Worm (Caenorhabditis elegans): Measurements from ENCODE around the gene acs-12.

acs-12 gene

ce11 chrV:20903167-20904093 is 539 bp upstream of the acs-12 start, which contains the start of gene amx-3 (continued):
- TF ChIP-seq hlh-30 (tag; optimal IDR thresholded peaks at IDR 0.05; ENCODE audit: insufficient read depth), result peak; percentile 31

DNA sequence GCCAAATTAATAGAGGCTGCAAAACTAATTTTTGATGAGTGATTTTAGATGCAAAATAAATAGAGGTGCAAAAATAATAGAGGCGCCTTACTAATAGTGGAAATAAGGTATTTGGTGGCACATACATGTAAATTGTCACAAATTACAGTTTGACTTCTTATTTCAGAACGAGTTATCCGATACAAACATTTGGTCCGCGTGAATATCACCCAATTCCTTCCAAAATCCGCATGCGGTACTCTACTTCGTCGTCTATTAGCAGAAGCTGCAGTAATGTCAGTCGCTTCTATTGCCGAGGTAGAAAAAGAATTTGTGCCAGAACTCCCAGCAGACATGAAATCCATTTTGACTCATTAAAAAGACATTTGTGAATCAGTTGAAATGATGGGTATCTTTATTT is 3.0 kb downstream of the acs-12 start:
- TF ChIP-seq daf-19 (GFP tag; conservative IDR thresholded peaks at IDR 0.05) (no peak), unc-62 (GFP tag; optimal IDR thresholded peaks at IDR 0.05 in 1 of 2) (peak in 1 of 2 experiments; percentile 92), unc-62 (tag; optimal IDR thresholded peaks at IDR 0.05) (no peak)

DNA sequence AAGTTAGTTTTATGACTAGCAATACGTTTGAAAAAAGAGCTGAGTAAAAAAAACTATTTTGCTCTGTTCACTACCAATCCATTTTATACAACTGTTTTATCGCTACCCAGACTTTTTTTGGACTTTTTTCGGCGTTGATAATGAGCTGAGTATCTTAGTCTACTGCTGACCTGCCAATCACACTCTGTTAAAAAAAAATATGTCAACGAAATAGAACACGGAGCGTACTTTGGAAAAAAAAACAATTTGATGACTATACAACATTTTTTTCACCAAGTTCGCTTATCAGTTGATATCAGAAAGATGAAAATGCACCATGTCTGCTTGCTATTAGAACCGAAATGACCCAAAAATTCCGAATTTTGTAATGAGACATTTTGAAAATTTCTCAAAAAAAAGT is 5.8 kb downstream of the acs-12 start:
- TF ChIP-seq ztf-7 (tag; optimal IDR thresholded peaks at IDR 0.05), result no peak
- no peak for TF ChIP-seq ama-1 (optimal IDR thresholded peaks at IDR 0.05)
- TF ChIP-seq ctbp-1 (GFP tag; IDR thresholded peaks at IDR 0.05), result no peak
- no peak for TF ChIP-seq unc-130 (GFP tag; optimal IDR thresholded peaks at IDR 0.05)
- TF ChIP-seq dmd-6 (GFP tag; IDR thresholded peaks at IDR 0.05), result peak; percentile 83
- TF ChIP-seq nhr-48 (tag; optimal IDR thresholded peaks at IDR 0.05), result peak; percentile 28
- TF ChIP-seq pha-4 (GFP tag; IDR thresholded peaks at IDR 0.05), result no peak
- TF ChIP-seq pha-4 (tag; optimal IDR thresholded peaks at IDR 0.05), result no peak
- TF ChIP-seq hlh-11 (tag; optimal IDR thresholded peaks at IDR 0.05), result peak; percentile 57
- no peak for TF ChIP-seq madf-5 (GFP tag; IDR thresholded peaks at IDR 0.05)
- no peak for TF ChIP-seq fkh-10 (GFP tag; optimal IDR thresholded peaks at IDR 0.05)
- TF ChIP-seq ceh-28 (tag; optimal IDR thresholded peaks at IDR 0.05), result no peak
- 0 out of 2 replicates have a peak, but pooled peaks have one; percentile 10 for TF ChIP-seq php-3 (GFP tag; IDR thresholded peaks at IDR 0.05)
- no peak for TF ChIP-seq skn-1 (tag; optimal IDR thresholded peaks at IDR 0.05)
- TF ChIP-seq egl-43 (GFP tag; IDR thresholded peaks at IDR 0.05), result no peak
- no peak for TF ChIP-seq daf-16 (GFP tag; optimal IDR thresholded peaks at IDR 0.05)
- peak; percentile 62 for TF ChIP-seq daf-16 (tag; optimal IDR thresholded peaks at IDR 0.05)
- TF ChIP-seq tra-1 (GFP tag; IDR thresholded peaks at IDR 0.05), result 0 out of 2 replicates have a peak, but pooled peaks have one; percentile 13
- no peak for TF ChIP-seq vab-7 (GFP tag; IDR thresholded peaks at IDR 0.05)
- no peak for TF ChIP-seq nhr-76 (tag; optimal IDR thresholded peaks at IDR 0.05)
- TF ChIP-seq ceh-62 (tag; optimal IDR thresholded peaks at IDR 0.05), result no peak
- TF ChIP-seq nhr-41 (GFP tag; IDR thresholded peaks at IDR 0.05), result no peak
- TF ChIP-seq D1046.2 (GFP tag; IDR thresholded peaks at IDR 0.05), result no peak
- TF ChIP-seq F26F4.8 (GFP tag; conservative IDR thresholded peaks at IDR 0.05), result no peak
- no peak for TF ChIP-seq lin-13 (GFP tag; optimal IDR thresholded peaks at IDR 0.05)
- TF ChIP-seq R02D3.7 (tag; optimal IDR thresholded peaks at IDR 0.05), result no peak
- TF ChIP-seq jun-1 (tag; optimal IDR thresholded peaks at IDR 0.05), result no peak
- no peak for TF ChIP-seq egl-27 (tag; optimal IDR thresholded peaks at IDR 0.05)
- no peak for TF ChIP-seq set-16 (GFP tag; IDR thresholded peaks at IDR 0.05)
- no peak for TF ChIP-seq sdz-12 (GFP tag; optimal IDR thresholded peaks at IDR 0.05)

DNA sequence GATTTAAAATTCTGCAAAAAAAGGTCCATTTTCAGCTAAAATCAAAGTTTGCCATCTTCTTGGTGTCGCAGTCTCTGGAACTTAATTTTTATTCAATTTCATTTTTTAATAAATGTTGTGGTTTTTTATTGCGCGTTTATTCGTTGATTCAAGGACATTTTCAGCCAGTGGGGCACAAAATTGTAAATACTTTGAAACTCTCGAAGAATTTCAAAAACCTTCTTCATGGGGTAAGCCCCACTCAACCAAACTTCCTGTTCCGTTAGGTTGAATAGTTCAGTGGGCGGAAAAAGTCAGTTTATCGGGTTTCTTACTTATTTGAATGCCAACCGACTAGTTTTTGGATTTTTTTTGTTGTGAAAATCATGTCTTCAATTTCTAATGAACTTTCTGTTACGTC is 6.2 kb downstream of the acs-12 start, which contains the start of gene ttll-9:
Gene ttll-9 (plus strand): TSS at position 301 of the 400 bp plus-strand sequence.
- no peak for TF ChIP-seq sdz-12 (GFP tag; optimal IDR thresholded peaks at IDR 0.05)
- no peak for TF ChIP-seq ztf-7 (tag; optimal IDR thresholded peaks at IDR 0.05)
- TF ChIP-seq mdt-29 (GFP tag; IDR thresholded peaks at IDR 0.05), result no peak
- no peak for TF ChIP-seq gei-8 (GFP tag; optimal IDR thresholded peaks at IDR 0.05)
- no peak for TF ChIP-seq ZK337.2 (GFP tag; IDR thresholded peaks at IDR 0.05)
- TF ChIP-seq lin-29 (GFP tag; IDR thresholded peaks at IDR 0.05), result no peak
- TF ChIP-seq rbr-2 (tag; optimal IDR thresholded peaks at IDR 0.05), result no peak
- TF ChIP-seq ceh-44 (GFP tag; IDR thresholded peaks at IDR 0.05), result no peak
- no peak for TF ChIP-seq lsy-2 (tag; optimal IDR thresholded peaks at IDR 0.05)
- no peak for TF ChIP-seq spr-1 (tag; optimal IDR thresholded peaks at IDR 0.05)
- no peak for TF ChIP-seq lin-15B (tag; optimal IDR thresholded peaks at IDR 0.05)
- no peak for TF ChIP-seq ama-1 (optimal IDR thresholded peaks at IDR 0.05)
- no peak for TF ChIP-seq daf-16 (GFP tag; optimal IDR thresholded peaks at IDR 0.05)
- no peak for TF ChIP-seq daf-16 (tag; optimal IDR thresholded peaks at IDR 0.05)
- no peak for TF ChIP-seq saeg-2 (GFP tag; IDR thresholded peaks at IDR 0.05)
- TF ChIP-seq nhr-102 (tag; optimal IDR thresholded peaks at IDR 0.05), result no peak
- TF ChIP-seq arid-1 (GFP tag; conservative IDR thresholded peaks at IDR 0.05), result no peak
- no peak for TF ChIP-seq zip-11 (GFP tag; IDR thresholded peaks at IDR 0.05)
